Worm (Caenorhabditis elegans) whole organism, mixed stage, embryonic: ENCODE results near the gene C07D10.5.

Experiments
- blmp-1 ChIP-seq: fragments of 150-350 bp; optimal IDR thresholded peaks from 2 replicates; lab custom pipeline; 2014; ENCODE audit warnings: missing biosample characterization, missing genetic modification characterization
- ceh-39 ChIP-seq: fragments of 150-350 bp; optimal IDR thresholded peaks from 2 replicates; lab custom pipeline; 2014; ENCODE audit warnings: missing biosample characterization, missing genetic modification characterization
- ceh-43 ChIP-seq: fragments of 200-800 bp; sonication (Bioruptor generic); optimal IDR thresholded peaks from 2 replicates; lab custom pipeline; 2018; ENCODE audit warnings: mild to moderate bottlenecking, missing genetic modification characterization, moderate library complexity, missing compliant biosample characterization
- ceh-83 ChIP-seq: fragments of 200-800 bp; sonication (Bioruptor generic); optimal IDR thresholded peaks from 2 replicates; lab custom pipeline; 2018; ENCODE audit warnings: mild to moderate bottlenecking, missing genetic modification characterization, missing compliant biosample characterization
- drap-1 ChIP-seq: fragments of 200-800 bp; sonication (Bioruptor generic); optimal IDR thresholded peaks from 3 replicates; lab custom pipeline; 2018; ENCODE audit warnings: mild to moderate bottlenecking, missing genetic modification characterization, missing compliant biosample characterization
- elt-1 ChIP-seq: sonication (generic microtip); optimal IDR thresholded peaks from 2 replicates; lab custom pipeline; 2017; ENCODE audit warnings: missing genetic modification characterization, mild to moderate bottlenecking, missing compliant biosample characterization, antibody characterized with exemption, moderate library complexity, borderline replicate concordance; ENCODE audit not compliant: insufficient read depth
- elt-3 ChIP-seq: fragments of 150-350 bp; optimal IDR thresholded peaks from 2 replicates; lab custom pipeline; 2014; ENCODE audit warnings: missing biosample characterization, missing genetic modification characterization
- flh-1 ChIP-seq: fragments of 200-800 bp; sonication (Bioruptor generic); optimal IDR thresholded peaks from 2 replicates; lab custom pipeline; 2018; ENCODE audit warnings: mild to moderate bottlenecking, missing genetic modification characterization, moderate library complexity, missing compliant biosample characterization
- ham-2 ChIP-seq: fragments of 200-800 bp; sonication (Bioruptor generic); optimal IDR thresholded peaks from 2 replicates; lab custom pipeline; 2018; ENCODE audit warnings: mild to moderate bottlenecking, missing genetic modification characterization, missing compliant biosample characterization
- hlh-1 ChIP-seq: fragments of 150-350 bp; optimal IDR thresholded peaks from 2 replicates; lab custom pipeline; 2014; ENCODE audit warnings: missing biosample characterization, missing genetic modification reagents, missing genetic modification characterization
- lin-13 ChIP-seq: fragments of 150-350 bp; optimal IDR thresholded peaks from 2 replicates; lab custom pipeline; 2014; ENCODE audit warnings: missing biosample characterization, missing genetic modification characterization
- lin-32 ChIP-seq: fragments of 200-800 bp; sonication (Bioruptor generic); optimal IDR thresholded peaks from 2 replicates; lab custom pipeline; 2018; ENCODE audit warnings: mild to moderate bottlenecking, missing genetic modification characterization, missing compliant biosample characterization
- lsy-2 ChIP-seq: fragments of 150-350 bp; optimal IDR thresholded peaks from 2 replicates; lab custom pipeline; 2014; ENCODE audit warnings: missing biosample characterization, missing genetic modification characterization
- mab-5 ChIP-seq: fragments of 150-350 bp; optimal IDR thresholded peaks from 2 replicates; lab custom pipeline; 2014; ENCODE audit warnings: missing biosample characterization, missing genetic modification characterization
- mep-1 ChIP-seq: fragments of 150-350 bp; optimal IDR thresholded peaks from 2 replicates; lab custom pipeline; 2017; ENCODE audit warnings: missing biosample characterization, missing genetic modification reagents, missing genetic modification characterization, inconsistent platforms
- mls-2 ChIP-seq: sonication (generic microtip); optimal IDR thresholded peaks from 2 replicates; lab custom pipeline; 2016; ENCODE audit warnings: mild to moderate bottlenecking, missing genetic modification characterization, moderate library complexity, missing compliant biosample characterization
- nhr-2 ChIP-seq: fragments of 150-350 bp; optimal IDR thresholded peaks from 2 replicates; lab custom pipeline; 2014; ENCODE audit warnings: missing biosample characterization, missing genetic modification characterization
- nhr-237 ChIP-seq: fragments of 150-350 bp; optimal IDR thresholded peaks from 2 replicates; lab custom pipeline; 2014; ENCODE audit warnings: missing biosample characterization, missing genetic modification characterization
- nhr-28 ChIP-seq: fragments of 150-350 bp; optimal IDR thresholded peaks from 2 replicates; lab custom pipeline; 2014; ENCODE audit warnings: missing biosample characterization, missing genetic modification characterization
- nhr-76 ChIP-seq: sonication (generic microtip); optimal IDR thresholded peaks from 2 replicates; lab custom pipeline; 2017; ENCODE audit warnings: missing biosample characterization, missing genetic modification characterization
- pha-4 ChIP-seq: fragments of 150-350 bp; optimal IDR thresholded peaks from 2 replicates; lab custom pipeline; 2018; ENCODE audit warnings: missing biosample characterization, missing genetic modification reagents, missing genetic modification characterization
- sem-2 ChIP-seq: fragments of 200-800 bp; sonication (Bioruptor generic); optimal IDR thresholded peaks from 2 replicates; lab custom pipeline; 2018; ENCODE audit warnings: mild to moderate bottlenecking, missing genetic modification characterization, missing compliant biosample characterization
- snpc-4 ChIP-seq: fragments of 150-350 bp; optimal IDR thresholded peaks from 2 replicates; lab custom pipeline; 2014; ENCODE audit warnings: missing biosample characterization, missing genetic modification characterization
- sptf-1 ChIP-seq: sonication (generic microtip); optimal IDR thresholded peaks from 2 replicates; lab custom pipeline; 2017; ENCODE audit warnings: mild to moderate bottlenecking, missing genetic modification characterization, moderate library complexity, missing compliant biosample characterization
- unc-120 ChIP-seq: sonication (generic microtip); optimal IDR thresholded peaks from 2 replicates; lab custom pipeline; 2017; ENCODE audit warnings: missing genetic modification characterization, missing compliant biosample characterization; ENCODE audit not compliant: poor library complexity, severe bottlenecking
- unc-39 ChIP-seq: fragments of 150-350 bp; optimal IDR thresholded peaks from 2 replicates; lab custom pipeline; 2014; ENCODE audit warnings: missing biosample characterization, missing genetic modification characterization
- unc-62 ChIP-seq: fragments of 150-350 bp; optimal IDR thresholded peaks from 2 replicates; lab custom pipeline; 2014; ENCODE audit warnings: missing biosample characterization, missing genetic modification reagents, missing genetic modification characterization
- ztf-11 ChIP-seq: fragments of 150-350 bp; optimal IDR thresholded peaks from 2 replicates; lab custom pipeline; 2014; ENCODE audit warnings: missing biosample characterization, missing genetic modification characterization

Gene C07D10.5

DNA sequence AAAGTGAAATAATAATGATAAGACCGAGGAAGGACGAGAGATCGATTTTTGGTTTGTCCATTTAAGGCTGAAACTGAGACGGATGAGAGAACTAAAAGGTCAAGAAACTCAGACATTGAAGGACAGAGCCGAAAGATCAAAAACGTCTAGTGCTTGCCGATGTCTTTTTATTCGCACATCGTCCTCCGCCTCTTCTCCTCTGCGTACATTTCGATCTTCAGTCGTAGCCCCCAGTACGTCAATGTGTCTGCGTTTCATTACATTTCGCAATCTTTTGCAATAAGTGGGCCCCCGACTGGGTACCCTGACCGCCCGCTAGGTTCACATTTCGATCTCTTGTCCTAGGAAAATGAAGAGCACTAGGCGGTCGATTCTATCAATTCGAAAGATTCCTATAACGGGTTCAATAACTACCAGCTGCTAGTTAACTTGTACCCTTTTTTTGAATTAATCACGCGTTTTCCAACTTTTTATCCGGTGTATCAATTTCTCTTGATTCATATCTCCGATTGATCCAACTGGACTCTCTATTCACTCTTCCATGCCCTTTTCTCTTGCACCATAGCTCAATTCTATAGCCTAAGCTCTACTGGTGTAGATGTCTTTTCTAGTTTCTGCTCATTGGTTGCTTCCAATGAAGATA lies 10.8 kb downstream of the C07D10.5 start:
- TF ChIP-seq unc-62 (GFP tag; lab: Kevin White, UChicago) (peak; percentile 14), lsy-2 (tag; lab: Kevin White, UChicago) (peak; percentile 6), mep-1 (peak; percentile 22), ceh-83 (GFP tag; lab: Kevin White, UChicago) (no peak), lin-32 (no peak), nhr-76 (tag; lab: Kevin White, UChicago) (no peak), unc-120 (no peak)

DNA sequence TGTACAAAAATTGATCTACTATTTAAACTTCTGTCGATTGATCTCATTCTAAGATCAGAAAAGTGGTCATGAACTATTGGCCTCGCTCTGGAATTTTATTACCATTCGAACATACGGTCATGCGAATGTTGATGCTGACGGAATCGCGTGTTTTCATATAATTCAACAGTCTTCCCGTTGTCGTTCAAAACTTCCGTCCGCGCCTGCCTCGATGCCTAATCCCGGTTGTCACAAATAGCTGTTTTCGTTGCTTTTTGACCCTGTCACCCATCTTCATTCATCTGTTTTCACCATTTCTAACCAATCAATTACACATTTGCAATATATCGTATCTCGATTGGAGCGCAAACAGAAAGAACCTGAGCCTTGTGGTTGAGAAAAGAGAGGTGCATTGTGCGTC lies 12.0 kb downstream of the C07D10.5 start:
- no peak for TF ChIP-seq lin-13 (tag; lab: Kevin White, UChicago)
- no peak for TF ChIP-seq lin-32
- no peak for TF ChIP-seq mab-5 (tag; lab: Kevin White, UChicago)

ce11 chrII:7393922-7394689 lies 12.7 kb downstream of the C07D10.5 start:
- TF ChIP-seq unc-120 (no peak), sptf-1 (tag; lab: Kevin White, UChicago) (no peak), mab-5 (tag; lab: Kevin White, UChicago) (no peak), pha-4 (no peak), drap-1 (GFP tag; lab: Kevin White, UChicago) (no peak), snpc-4 (tag; lab: Kevin White, UChicago) (no peak), nhr-28 (tag; lab: Kevin White, UChicago) (no peak), nhr-2 (tag; lab: Kevin White, UChicago) (no peak), sem-2 (GFP tag; lab: Kevin White, UChicago) (no peak), nhr-76 (tag; lab: Kevin White, UChicago) (no peak), hlh-1 (no peak), ceh-39 (no peak)

- TF ChIP-seq hlh-1 (no peak), ceh-43 (no peak), unc-39 (tag; lab: Kevin White, UChicago) (no peak), mab-5 (tag; lab: Kevin White, UChicago) (no peak), nhr-28 (tag; lab: Kevin White, UChicago) (no peak), ztf-11 (no peak), flh-1 (GFP tag; lab: Kevin White, UChicago) (no peak), unc-120 (no peak), elt-3 (no peak)
These were observed 13.3 kb downstream of the C07D10.5 start, which contains the start of gene bath-44 for ce11 chrII:7394690-7395054. Gene bath-44, plus strand, starts transcription at chrII:7394955.

- TF ChIP-seq elt-1 = no peak
- TF ChIP-seq ham-2 (GFP tag; lab: Kevin White, UChicago) = no peak
- TF ChIP-seq sem-2 (GFP tag; lab: Kevin White, UChicago) = no peak
These were observed 14.7 kb downstream of the C07D10.5 start for ce11 chrII:7396081-7396480.

ce11 chrII:7397273-7397840 lies 16.0 kb downstream of the C07D10.5 start:
- TF ChIP-seq elt-1 = peak; percentile 81
- no peak for TF ChIP-seq drap-1 (GFP tag; lab: Kevin White, UChicago)
- TF ChIP-seq flh-1 (GFP tag; lab: Kevin White, UChicago) = no peak
- TF ChIP-seq mls-2 (tag; lab: Kevin White, UChicago) = no peak

DNA sequence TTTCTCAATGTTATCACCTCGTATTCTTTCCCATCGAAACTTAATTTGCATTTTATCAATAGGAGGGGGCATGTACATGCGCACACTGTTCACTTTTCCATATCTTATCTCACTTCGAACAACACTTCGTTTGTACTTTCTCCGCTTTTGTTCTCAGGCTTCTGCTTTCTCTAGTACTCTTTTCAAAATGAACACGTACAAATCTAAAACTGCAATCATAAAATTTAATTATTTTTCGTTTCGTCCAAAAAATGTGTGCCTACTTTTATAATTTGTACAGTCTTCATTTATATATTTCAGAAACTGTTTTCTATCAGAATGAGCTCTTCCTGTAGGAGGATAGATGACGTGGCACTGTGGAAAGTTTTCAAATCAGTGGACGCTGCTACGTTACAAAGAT lies 17.4 kb downstream of the C07D10.5 start, which contains the start of gene C07D10.1:
Gene C07D10.1 (plus strand): TSS at position 301 of the 400 bp plus-strand sequence.
- no peak for TF ChIP-seq nhr-237 (tag; lab: Kevin White, UChicago)
- no peak for TF ChIP-seq sem-2 (GFP tag; lab: Kevin White, UChicago)
- no peak for TF ChIP-seq blmp-1
- TF ChIP-seq ceh-43 = no peak
- no peak for TF ChIP-seq snpc-4 (tag; lab: Kevin White, UChicago)
- TF ChIP-seq mls-2 (tag; lab: Kevin White, UChicago) = no peak
